Worm (Caenorhabditis elegans): Measurements from ENCODE around the gene Y42A5A.3.

ce11 chrV:11075209-11076027, 20.4 kb downstream of the Y42A5A.3 start:
- no peak for TF ChIP-seq ces-1 (GFP tag; optimal IDR thresholded peaks at IDR 0.05)
- no peak for TF ChIP-seq ceh-39 (tag; optimal IDR thresholded peaks at IDR 0.05)
- TF ChIP-seq nhr-237 (tag; optimal IDR thresholded peaks at IDR 0.05), result no peak
- TF ChIP-seq blmp-1 (tag; optimal IDR thresholded peaks at IDR 0.05), result no peak
- no peak for TF ChIP-seq unc-62 (GFP tag; optimal IDR thresholded peaks at IDR 0.05)
